Worm (Caenorhabditis elegans) whole organism, L1 larva: Measurements from ENCODE around the gene chil-1.
A peak's percentile ranks its signal among the peaks of the same experiment; 100 is the strongest.

Experiments used
- C16A3.4 ChIP-seq: fragments of 150-350 bp; optimal IDR thresholded peaks from 2 replicates; lab custom pipeline; 2014; ENCODE audit warnings: missing biosample characterization, missing genetic modification characterization
- C34B4.2 ChIP-seq: sonication (generic microtip); optimal IDR thresholded peaks from 2 replicates; lab custom pipeline; 2017; ENCODE audit warnings: mild to moderate bottlenecking, missing genetic modification characterization, missing compliant biosample characterization
- F16B12.6 ChIP-seq: fragments of 150-350 bp; optimal IDR thresholded peaks from 2 replicates; lab custom pipeline; 2014; ENCODE audit warnings: missing biosample characterization, missing genetic modification characterization
- Y116A8C.19 ChIP-seq: sonication (generic microtip); optimal IDR thresholded peaks from 2 replicates; lab custom pipeline; 2016; ENCODE audit warnings: missing compliant biosample characterization, missing genetic modification characterization, borderline replicate concordance
- aha-1 ChIP-seq: fragments of 150-350 bp; optimal IDR thresholded peaks from 2 replicates; lab custom pipeline; 2014; ENCODE audit warnings: missing biosample characterization, missing genetic modification characterization
- aly-2 ChIP-seq: fragments of 150-350 bp; optimal IDR thresholded peaks from 2 replicates; lab custom pipeline; 2014; ENCODE audit warnings: missing biosample characterization, missing genetic modification characterization
- ama-1 ChIP-seq: fragments of 150-350 bp; optimal IDR thresholded peaks from 2 replicates; lab custom pipeline; 2014
- blmp-1 ChIP-seq: fragments of 150-350 bp; optimal IDR thresholded peaks from 2 replicates; lab custom pipeline; 2014; ENCODE audit warnings: missing biosample characterization, missing genetic modification characterization
- ceh-88 ChIP-seq: fragments of 200-800 bp; sonication (Bioruptor generic); IDR thresholded peaks from 2 replicates; pipeline ENCODE4 v1.3.6; 2022; ENCODE audit warnings: missing genetic modification characterization, missing compliant biosample characterization
- dsc-1 ChIP-seq: sonication (generic microtip); optimal IDR thresholded peaks from 2 replicates; lab custom pipeline; 2016; ENCODE audit warnings: mild to moderate bottlenecking, missing genetic modification characterization, missing compliant biosample characterization
- efl-1 ChIP-seq, 4 experiments: fragments of 150-350 bp; optimal IDR thresholded peaks in 3 of 4; peaks in 1 of 4; 1 replicate in 1 of 4; 2 replicates in 3 of 4; lab custom pipeline; 2014; ENCODE audit warnings: missing biosample characterization in 2 of 4, missing genetic modification characterization in 2 of 4, missing genetic modification reagents in 2 of 4
- efl-3 ChIP-seq: fragments of 200-800 bp; sonication (Bioruptor generic); optimal IDR thresholded peaks from 2 replicates; lab custom pipeline; 2018; ENCODE audit warnings: mild to moderate bottlenecking, missing genetic modification characterization, missing compliant biosample characterization
- egl-27 ChIP-seq, 2 experiments: fragments of 150-350 bp in 1 of 2; sonication (generic microtip); optimal IDR thresholded peaks; 3 replicates each; lab custom pipeline; 2017 to 2018; ENCODE audit warnings: missing biosample characterization in 2 of 2, missing genetic modification characterization in 2 of 2, missing genetic modification reagents in 2 of 2
- fkh-10 ChIP-seq: sonication (generic microtip); optimal IDR thresholded peaks from 2 replicates; lab custom pipeline; 2017; ENCODE audit warnings: missing biosample characterization, missing genetic modification reagents, missing genetic modification characterization
- fkh-4 ChIP-seq: sonication (generic microtip); optimal IDR thresholded peaks from 2 replicates; lab custom pipeline; 2016; ENCODE audit warnings: missing compliant biosample characterization, missing genetic modification characterization, borderline replicate concordance
- grh-1 ChIP-seq: fragments of 200-800 bp; sonication (Bioruptor generic); IDR thresholded peaks from 2 replicates; pipeline ENCODE4 v1.3.6; 2022; ENCODE audit warnings: missing genetic modification reagents, missing genetic modification characterization, missing compliant biosample characterization
- lin-13 ChIP-seq: fragments of 150-350 bp; optimal IDR thresholded peaks from 2 replicates; lab custom pipeline; 2014; ENCODE audit warnings: missing biosample characterization, missing genetic modification reagents, missing genetic modification characterization
- lin-14 ChIP-seq: fragments of 200-800 bp; sonication (Bioruptor generic); optimal IDR thresholded peaks from 2 replicates; lab custom pipeline; 2018; ENCODE audit warnings: mild to moderate bottlenecking, missing genetic modification characterization, moderate library complexity, missing compliant biosample characterization
- lin-15B ChIP-seq: fragments of 150-350 bp; sonication (generic microtip); optimal IDR thresholded peaks from 3 replicates; lab custom pipeline; 2014; ENCODE audit warnings: missing biosample characterization, missing genetic modification characterization
- lin-35 ChIP-seq, 2 experiments: fragments of 150-350 bp; optimal IDR thresholded peaks; 2 replicates each; lab custom pipeline; 2014; ENCODE audit warnings: missing biosample characterization in 2 of 2, missing genetic modification characterization in 2 of 2, missing genetic modification reagents in 2 of 2
- lin-39 ChIP-seq: fragments of 150-350 bp; optimal IDR thresholded peaks from 2 replicates; lab custom pipeline; 2014; ENCODE audit warnings: missing biosample characterization, missing genetic modification reagents, missing genetic modification characterization
- lsy-2 ChIP-seq, 2 experiments: fragments of 150-350 bp; optimal IDR thresholded peaks; 2 replicates each; lab custom pipeline; 2014; ENCODE audit warnings: missing biosample characterization in 2 of 2, missing genetic modification characterization in 2 of 2
- mab-9 ChIP-seq: fragments of 200-800 bp; sonication (Bioruptor generic); IDR thresholded peaks from 2 replicates; pipeline ENCODE4 v1.3.6; 2022; ENCODE audit warnings: missing genetic modification reagents, missing genetic modification characterization, missing compliant biosample characterization
- mep-1 ChIP-seq: fragments of 150-350 bp; optimal IDR thresholded peaks from 2 replicates; lab custom pipeline; 2014; ENCODE audit warnings: missing biosample characterization, missing genetic modification characterization
- nhr-12 ChIP-seq: sonication (generic microtip); optimal IDR thresholded peaks from 2 replicates; lab custom pipeline; 2017; ENCODE audit warnings: missing biosample characterization, missing genetic modification characterization
- nhr-19 ChIP-seq: fragments of 200-800 bp; sonication (Bioruptor generic); conservative IDR thresholded peaks from 2 replicates; pipeline ENCODE4 v1.3.6; 2022; ENCODE audit warnings: missing genetic modification characterization, missing compliant biosample characterization
- nhr-20 ChIP-seq: sonication (generic microtip); optimal IDR thresholded peaks from 2 replicates; lab custom pipeline; 2016; ENCODE audit warnings: mild to moderate bottlenecking, missing genetic modification characterization, missing compliant biosample characterization
- nhr-85 ChIP-seq: sonication (generic microtip); peaks from one replicate; lab custom pipeline; 2016; ENCODE audit warnings: missing genetic modification characterization, inconsistent platforms, missing compliant biosample characterization
- nhr-90 ChIP-seq: sonication (generic microtip); optimal IDR thresholded peaks from 2 replicates; lab custom pipeline; 2016; ENCODE audit warnings: mild to moderate bottlenecking, missing genetic modification characterization, missing compliant biosample characterization; ENCODE audit not compliant: poor library complexity
- pax-3 ChIP-seq: fragments of 200-800 bp; sonication (Bioruptor generic); optimal IDR thresholded peaks from 2 replicates; lab custom pipeline; 2018; ENCODE audit warnings: mild to moderate bottlenecking, missing genetic modification characterization, moderate library complexity, missing compliant biosample characterization
- pqm-1 ChIP-seq: sonication (generic microtip); optimal IDR thresholded peaks from 3 replicates; lab custom pipeline; 2017; ENCODE audit warnings: missing biosample characterization, missing genetic modification characterization
- skn-1 ChIP-seq: fragments of 150-350 bp; optimal IDR thresholded peaks from 2 replicates; lab custom pipeline; 2014; ENCODE audit warnings: missing biosample characterization, missing genetic modification characterization
- snu-23 ChIP-seq: sonication (generic microtip); optimal IDR thresholded peaks from 2 replicates; lab custom pipeline; 2016; ENCODE audit warnings: missing genetic modification characterization, missing compliant biosample characterization
- sox-4 ChIP-seq: sonication (generic microtip); optimal IDR thresholded peaks from 2 replicates; lab custom pipeline; 2016; ENCODE audit warnings: missing genetic modification characterization, missing compliant biosample characterization
- swsn-7 ChIP-seq: sonication (generic microtip); optimal IDR thresholded peaks from 2 replicates; lab custom pipeline; 2016; ENCODE audit warnings: missing genetic modification characterization, missing compliant biosample characterization
- tlp-1 ChIP-seq: fragments of 150-350 bp; optimal IDR thresholded peaks from 2 replicates; lab custom pipeline; 2014; ENCODE audit warnings: missing biosample characterization, missing genetic modification characterization
- unc-130 ChIP-seq: fragments of 150-350 bp; optimal IDR thresholded peaks from 2 replicates; lab custom pipeline; 2017; ENCODE audit warnings: missing biosample characterization, missing genetic modification characterization, inconsistent platforms
- unc-98 ChIP-seq: fragments of 200-800 bp; sonication (Bioruptor generic); IDR thresholded peaks from 2 replicates; pipeline ENCODE4 v1.3.6; 2022; ENCODE audit warnings: missing genetic modification characterization, missing compliant biosample characterization
- zip-4 ChIP-seq: fragments of 200-800 bp; sonication (Bioruptor generic); optimal IDR thresholded peaks from 2 replicates; lab custom pipeline; 2018; ENCODE audit warnings: mild to moderate bottlenecking, missing genetic modification characterization, moderate library complexity, missing compliant biosample characterization
- ztf-11 ChIP-seq, 2 experiments: sonication (generic microtip); optimal IDR thresholded peaks; 2 replicates each; lab custom pipeline; 2016 to 2017; ENCODE audit warnings: missing genetic modification characterization in 2 of 2, missing biosample characterization in 1 of 2, missing compliant biosample characterization in 1 of 2

The chil-1 gene

DNA sequence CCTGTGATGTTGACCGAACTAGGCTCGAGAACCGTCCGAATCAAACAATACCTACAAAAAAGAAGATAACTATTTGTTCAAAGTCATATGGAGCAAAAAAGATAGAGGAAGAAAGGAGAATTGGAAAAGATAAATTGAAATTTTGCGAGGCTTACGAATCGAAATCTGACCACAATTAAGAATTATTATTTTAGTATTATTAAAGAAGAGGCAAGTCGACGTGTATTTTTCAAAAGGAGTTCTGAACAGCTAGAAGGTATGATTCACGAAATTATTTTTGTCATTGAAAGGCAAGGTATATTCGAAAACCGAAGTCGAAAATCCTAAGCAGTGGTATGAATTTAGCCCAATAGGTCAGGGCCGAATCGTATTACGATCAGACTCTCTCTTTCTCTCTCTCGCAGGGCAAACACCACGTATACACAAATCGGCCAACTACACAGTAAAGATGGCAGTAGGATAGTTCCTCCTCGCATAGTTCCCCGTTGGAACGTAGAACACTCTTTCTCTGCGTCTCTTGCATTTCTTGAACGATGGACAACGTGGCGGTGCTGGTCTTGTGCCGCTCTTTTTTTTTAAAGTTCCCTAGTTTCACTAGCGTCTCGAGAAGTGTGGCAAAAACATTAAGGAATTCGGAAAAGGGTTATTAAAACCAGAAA, 24.9 kb upstream of the chil-1 start, which contains the start of gene vgln-1:
Gene vgln-1, minus strand, starts transcription at position 51 of the 659 bp plus-strand sequence.
- TF ChIP-seq efl-3 (GFP tag; lab: Kevin White, UChicago): no peak
- no peak for TF ChIP-seq grh-1
- TF ChIP-seq nhr-85: no peak
- peak; percentile 74 for TF ChIP-seq blmp-1 (tag; lab: Kevin White, UChicago)
- no peak for TF ChIP-seq C34B4.2 (tag; lab: Kevin White, UChicago)
- no peak for TF ChIP-seq nhr-19 (GFP tag; lab: Robert Waterston, UW)
- no peak for TF ChIP-seq dsc-1 (tag; lab: Kevin White, UChicago)
- TF ChIP-seq lin-14 (GFP tag; lab: Kevin White, UChicago): peak; percentile 59
- no peak for TF ChIP-seq ama-1 (lab: Kevin White, UChicago)
- no peak for TF ChIP-seq zip-4 (GFP tag; lab: Kevin White, UChicago)
- TF ChIP-seq pax-3: no peak
- no peak for TF ChIP-seq mep-1 (tag; lab: Kevin White, UChicago)
- no peak for TF ChIP-seq fkh-10 (GFP tag; lab: Kevin White, UChicago)
- TF ChIP-seq efl-1 (optimal IDR thresholded peaks at IDR 0.05; lab: Kevin White, UChicago): peak; percentile 5 to 23
- peak in 1 of 2 experiments; percentile 77 for TF ChIP-seq efl-1 (GFP tag; optimal IDR thresholded peaks at IDR 0.05 in 1 of 2; lab: Kevin White, UChicago)
- TF ChIP-seq pqm-1 (tag; lab: Kevin White, UChicago): no peak
- TF ChIP-seq nhr-20 (tag; lab: Kevin White, UChicago): no peak
- TF ChIP-seq lsy-2 (tag; optimal IDR thresholded peaks at IDR 0.05; lab: Kevin White, UChicago): peak in 1 of 2 experiments; percentile 39
- no peak for TF ChIP-seq aly-2 (tag; lab: Kevin White, UChicago)
- TF ChIP-seq, all 84 proteins: peak for 4

DNA sequence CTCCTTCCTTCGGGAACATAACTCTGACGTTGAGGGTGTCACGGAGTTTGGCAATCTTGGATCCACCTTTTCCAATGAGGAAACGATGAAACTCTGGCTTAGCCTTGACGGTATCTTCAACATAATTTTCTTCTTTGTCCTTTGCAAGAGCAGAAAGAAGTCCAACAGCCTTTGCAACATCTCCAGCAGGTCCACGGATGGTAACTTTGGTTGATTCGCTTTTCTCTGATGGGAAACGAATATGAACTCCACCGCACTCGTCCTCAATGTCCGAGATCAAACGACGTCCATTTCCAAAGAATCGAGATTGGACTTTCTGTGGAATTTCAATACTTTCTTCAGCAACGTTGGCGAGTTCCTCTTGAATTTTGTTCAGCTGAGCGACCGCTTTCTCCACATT, 22.3 kb upstream of the chil-1 start:
- TF ChIP-seq lin-15B (tag; lab: Kevin White, UChicago): no peak
- TF ChIP-seq ceh-88 (GFP tag; lab: Robert Waterston, UW): no peak
- no peak for TF ChIP-seq fkh-10 (GFP tag; lab: Kevin White, UChicago)
- TF ChIP-seq lin-39 (tag; lab: Kevin White, UChicago): no peak
- TF ChIP-seq Y116A8C.19 (tag; lab: Kevin White, UChicago): no peak
- TF ChIP-seq tlp-1 (tag; lab: Kevin White, UChicago): no peak
- TF ChIP-seq pax-3: no peak
- no peak for TF ChIP-seq C16A3.4 (tag; lab: Kevin White, UChicago)
- TF ChIP-seq snu-23 (GFP tag; lab: Kevin White, UChicago): no peak
- TF ChIP-seq sox-4 (tag; lab: Kevin White, UChicago): no peak
- TF ChIP-seq fkh-4 (tag; lab: Kevin White, UChicago): no peak
- no peak for TF ChIP-seq unc-98
- TF ChIP-seq, all 84 proteins: peak for 0

- TF ChIP-seq swsn-7 (tag; lab: Kevin White, UChicago) (no peak), nhr-12 (tag; lab: Kevin White, UChicago) (no peak), ceh-88 (GFP tag; lab: Robert Waterston, UW) (no peak), lin-13 (GFP tag; lab: Kevin White, UChicago) (no peak), F16B12.6 (no peak), ztf-11 (tag; optimal IDR thresholded peaks at IDR 0.05; lab: Kevin White, UChicago) (no peak), nhr-90 (tag; lab: Kevin White, UChicago) (no peak), pqm-1 (tag; lab: Kevin White, UChicago) (no peak), snu-23 (GFP tag; lab: Kevin White, UChicago) (no peak), C16A3.4 (tag; lab: Kevin White, UChicago) (no peak), egl-27 (tag; optimal IDR thresholded peaks at IDR 0.05; lab: Kevin White, UChicago) (no peak), mab-9 (no peak), lin-35 (GFP tag; optimal IDR thresholded peaks at IDR 0.05; lab: Kevin White, UChicago) (no peak), skn-1 (tag; lab: Kevin White, UChicago) (no peak), aha-1 (tag; lab: Kevin White, UChicago) (no peak), unc-130 (no peak), blmp-1 (tag; lab: Kevin White, UChicago) (no peak), ama-1 (lab: Kevin White, UChicago) (no peak), fkh-10 (GFP tag; lab: Kevin White, UChicago) (no peak), lin-39 (tag; lab: Kevin White, UChicago) (no peak)
Observed at ce11 chrII:9886216-9886615, 19.9 kb upstream of the chil-1 start, which contains the start of gene algn-8. Gene algn-8 (minus strand): TSS chrII:9886442.
